Worm (Caenorhabditis elegans): Measurements from ENCODE around the gene xbx-3.

- no peak for TF ChIP-seq sox-4 (tag; optimal IDR thresholded peaks at IDR 0.05)
- TF ChIP-seq nhr-11 (tag; optimal IDR thresholded peaks at IDR 0.05) = no peak
- no peak for TF ChIP-seq nhr-19 (GFP tag; conservative IDR thresholded peaks at IDR 0.05)
- TF ChIP-seq ets-5 (GFP tag; IDR thresholded peaks at IDR 0.05) = no peak
- TF ChIP-seq tbx-2 (tag; optimal IDR thresholded peaks at IDR 0.05) = no peak
- no peak for TF ChIP-seq aha-1 (tag; optimal IDR thresholded peaks at IDR 0.05)
These were observed 50.2 kb downstream of the xbx-3 start, which contains the start of gene T16H12.2 for ce11 chrIII:10085983-10086382.
